Fruit fly (Drosophila melanogaster) whole organism, embryonic: ENCODE results near the gene CG5181.

Source experiments
- Antp ChIP-seq: fragments of 200-800 bp; sonication (Bioruptor generic); optimal IDR thresholded peaks from 3 replicates; lab custom pipeline; 2016; ENCODE audit warnings: missing biosample characterization, missing genetic modification characterization
- B-H1 ChIP-seq: fragments of 200-800 bp; sonication (Bioruptor generic); IDR thresholded peaks from 3 replicates; pipeline ENCODE4 v1.3.6; 2022; ENCODE audit warnings: missing biosample characterization, missing genetic modification characterization
- Blimp-1 ChIP-seq: fragments of 200-800 bp; sonication (Bioruptor generic); optimal IDR thresholded peaks from 3 replicates; lab custom pipeline; 2018; ENCODE audit warnings: missing biosample characterization, missing genetic modification characterization, mild to moderate bottlenecking, moderate library complexity, missing genetic modification reagents
- CG10366 ChIP-seq: fragments of 200-800 bp; sonication (Bioruptor generic); IDR thresholded peaks from 2 replicates; pipeline ENCODE4 v1.3.6; 2022; ENCODE audit warnings: missing biosample characterization, missing genetic modification characterization
- CG12155 ChIP-seq: fragments of 200-800 bp; sonication (Bioruptor generic); optimal IDR thresholded peaks from 3 replicates; lab custom pipeline; 2016; ENCODE audit warnings: missing biosample characterization, missing genetic modification characterization
- CG12659 ChIP-seq: fragments of 200-800 bp; sonication (Bioruptor generic); optimal IDR thresholded peaks from 3 replicates; lab custom pipeline; 2017; ENCODE audit warnings: mild to moderate bottlenecking, missing biosample characterization, missing genetic modification reagents, missing genetic modification characterization
- CG13287 ChIP-seq: fragments of 200-800 bp; sonication (Bioruptor generic); IDR thresholded peaks from 2 replicates; pipeline ENCODE4 v1.3.6; 2022; ENCODE audit warnings: missing biosample characterization, missing genetic modification characterization; ENCODE audit not compliant: partially characterized antibody
- CG31224 ChIP-seq: fragments of 200-800 bp; sonication (Bioruptor generic); IDR thresholded peaks from 2 replicates; pipeline ENCODE4 v1.3.6; 2022; ENCODE audit warnings: missing biosample characterization, missing genetic modification characterization
- CG31365 ChIP-seq: fragments of 200-800 bp; sonication (Bioruptor generic); optimal IDR thresholded peaks from 2 replicates; lab custom pipeline; 2018; ENCODE audit warnings: missing biosample characterization, mild to moderate bottlenecking, missing genetic modification characterization
- CG32532 ChIP-seq: fragments of 200-800 bp; sonication (Bioruptor generic); IDR thresholded peaks from 2 replicates; pipeline ENCODE4 v1.3.6; 2022; ENCODE audit warnings: missing biosample characterization, missing genetic modification characterization
- CG3281 ChIP-seq: fragments of 200-800 bp; sonication (Bioruptor generic); optimal IDR thresholded peaks from 3 replicates; lab custom pipeline; 2017; ENCODE audit warnings: missing biosample characterization, mild to moderate bottlenecking, missing genetic modification characterization
- CG33557 ChIP-seq: fragments of 200-800 bp; sonication (Bioruptor generic); optimal IDR thresholded peaks from 2 replicates; lab custom pipeline; 2019; ENCODE audit warnings: missing biosample characterization, mild to moderate bottlenecking, missing genetic modification characterization, moderate library complexity
- CG4282 ChIP-seq: fragments of 200-800 bp; sonication (Bioruptor generic); optimal IDR thresholded peaks from 2 replicates; lab custom pipeline; 2016; ENCODE audit warnings: missing biosample characterization, missing genetic modification characterization
- CG6854 ChIP-seq: fragments of 200-800 bp; sonication (Bioruptor generic); optimal IDR thresholded peaks from 3 replicates; lab custom pipeline; 2017; ENCODE audit warnings: missing biosample characterization, mild to moderate bottlenecking, missing genetic modification characterization
- CG7928 ChIP-seq: fragments of 200-800 bp; sonication (Bioruptor generic); optimal IDR thresholded peaks from 2 replicates; lab custom pipeline; 2017; ENCODE audit warnings: missing biosample characterization, mild to moderate bottlenecking, missing genetic modification characterization
- CG8359 ChIP-seq: fragments of 200-800 bp; sonication (Bioruptor generic); optimal IDR thresholded peaks from 2 replicates; lab custom pipeline; 2017; ENCODE audit warnings: missing biosample characterization, mild to moderate bottlenecking, missing genetic modification characterization, borderline replicate concordance
- CG9932 ChIP-seq: fragments of 200-800 bp; sonication (Bioruptor generic); IDR thresholded peaks from 2 replicates; pipeline ENCODE4 v1.3.6; 2022; ENCODE audit warnings: missing biosample characterization, missing genetic modification characterization
- CHES-1-like ChIP-seq: fragments of 200-800 bp; sonication (Bioruptor generic); optimal IDR thresholded peaks from 2 replicates; lab custom pipeline; 2016; ENCODE audit warnings: missing biosample characterization, missing genetic modification characterization
- CTCF ChIP-seq: fragments of 200-800 bp; sonication (Bioruptor generic); optimal IDR thresholded peaks from 2 replicates; lab custom pipeline; 2017; ENCODE audit warnings: missing biosample characterization, mild to moderate bottlenecking, missing genetic modification characterization, moderate library complexity
- Camta ChIP-seq: fragments of 200-800 bp; sonication (Bioruptor generic); optimal IDR thresholded peaks from 2 replicates; lab custom pipeline; 2016; ENCODE audit warnings: missing biosample characterization, missing genetic modification characterization
- CrebB ChIP-seq: fragments of 200-800 bp; sonication (Bioruptor generic); optimal IDR thresholded peaks from 3 replicates; lab custom pipeline; 2018; ENCODE audit warnings: missing biosample characterization, mild to moderate bottlenecking, missing genetic modification characterization
- D ChIP-seq, 2 experiments: fragments of 200-800 bp in 1 of 2; fragments of >200 bp in 1 of 2; sonication (Bioruptor generic) in 1 of 2; optimal IDR thresholded peaks; 2 replicates in 1 of 2; 3 replicates in 1 of 2; lab custom pipeline; 2017; ENCODE audit warnings: mild to moderate bottlenecking in 1 of 2, missing biosample characterization in 1 of 2, missing genetic modification characterization in 1 of 2, missing genetic modification reagents in 1 of 2
- Dll ChIP-seq: fragments of 200-800 bp; sonication (Bioruptor generic); IDR thresholded peaks from 4 replicates; pipeline ENCODE4 v1.3.6; 2022; ENCODE audit warnings: missing biosample characterization, missing genetic modification characterization; ENCODE audit not compliant: partially characterized antibody
- Dref ChIP-seq: fragments of 200-800 bp; sonication (Bioruptor generic); IDR thresholded peaks from 2 replicates; pipeline ENCODE4 v1.3.6; 2022; ENCODE audit warnings: missing biosample characterization, missing genetic modification characterization
- Ets65A ChIP-seq: fragments of 200-800 bp; sonication (Bioruptor generic); peaks from one replicate; lab custom pipeline; 2016; ENCODE audit warnings: missing biosample characterization, missing genetic modification characterization
- H15 ChIP-seq: fragments of 200-800 bp; sonication (Bioruptor generic); IDR thresholded peaks from 3 replicates; pipeline ENCODE4 v1.3.6; 2022; ENCODE audit warnings: missing biosample characterization, missing genetic modification characterization
- Hand ChIP-seq: fragments of 200-800 bp; sonication (Bioruptor generic); optimal IDR thresholded peaks from 2 replicates; lab custom pipeline; 2017; ENCODE audit warnings: mild to moderate bottlenecking, missing biosample characterization, missing genetic modification reagents, missing genetic modification characterization
- HmgZ ChIP-seq: fragments of 200-800 bp; sonication (Bioruptor generic); optimal IDR thresholded peaks from 2 replicates; lab custom pipeline; 2018; ENCODE audit warnings: missing biosample characterization, mild to moderate bottlenecking, missing genetic modification characterization
- Hmr ChIP-seq: fragments of 200-800 bp; sonication (Bioruptor generic); optimal IDR thresholded peaks from 3 replicates; lab custom pipeline; 2017; ENCODE audit warnings: mild to moderate bottlenecking, missing biosample characterization, missing genetic modification reagents, missing genetic modification characterization
- Kr ChIP-seq: fragments of 200-800 bp; sonication (Bioruptor generic); optimal IDR thresholded peaks from 2 replicates; lab custom pipeline; 2017; ENCODE audit warnings: missing biosample characterization, mild to moderate bottlenecking, missing genetic modification characterization
- Nf-YC ChIP-seq: fragments of 200-800 bp; optimal IDR thresholded peaks from 3 replicates; lab custom pipeline; 2019; ENCODE audit warnings: missing biosample characterization, mild to moderate bottlenecking, missing genetic modification characterization, moderate library complexity
- Oaz ChIP-seq: fragments of 200-800 bp; sonication (Bioruptor generic); IDR thresholded peaks from 2 replicates; pipeline ENCODE4 v1.3.6; 2022; ENCODE audit warnings: missing biosample characterization, missing genetic modification characterization
- Opbp ChIP-seq: fragments of 200-800 bp; sonication (Bioruptor generic); IDR thresholded peaks from 3 replicates; pipeline ENCODE4 v1.3.6; 2022; ENCODE audit warnings: missing biosample characterization, missing genetic modification characterization; ENCODE audit not compliant: partially characterized antibody
- Xbp1 ChIP-seq: fragments of 200-800 bp; sonication (Bioruptor generic); optimal IDR thresholded peaks from 3 replicates; lab custom pipeline; 2016; ENCODE audit warnings: missing biosample characterization, mild to moderate bottlenecking, missing genetic modification characterization
- Xrp1 ChIP-seq: fragments of 200-800 bp; sonication (Bioruptor generic); IDR thresholded peaks from 2 replicates; pipeline ENCODE4 v1.3.6; 2022; ENCODE audit warnings: missing biosample characterization, missing genetic modification characterization
- ci ChIP-seq: fragments of 200-800 bp; sonication (Bioruptor generic); IDR thresholded peaks from 3 replicates; pipeline ENCODE4 v1.3.6; 2022; ENCODE audit warnings: missing biosample characterization, missing genetic modification characterization
- danr ChIP-seq: fragments of 200-800 bp; sonication (Bioruptor generic); IDR thresholded peaks from 2 replicates; pipeline ENCODE4 v1.3.6; 2022; ENCODE audit warnings: missing biosample characterization, missing genetic modification characterization
- dmrt11E ChIP-seq: fragments of 200-800 bp; sonication (Bioruptor generic); optimal IDR thresholded peaks from 3 replicates; lab custom pipeline; 2018; ENCODE audit warnings: missing biosample characterization, mild to moderate bottlenecking, missing genetic modification characterization, moderate library complexity
- exex ChIP-seq: fragments of 200-800 bp; sonication (Bioruptor generic); optimal IDR thresholded peaks from 4 replicates; lab custom pipeline; 2018; ENCODE audit warnings: missing biosample characterization, mild to moderate bottlenecking, missing genetic modification characterization, moderate library complexity
- gfzf ChIP-seq: fragments of 200-800 bp; sonication (Bioruptor generic); optimal IDR thresholded peaks from 2 replicates; lab custom pipeline; 2016; ENCODE audit warnings: missing biosample characterization, mild to moderate bottlenecking, missing genetic modification characterization, moderate library complexity
- gsb-n ChIP-seq: fragments of 200-800 bp; sonication (Bioruptor generic); optimal IDR thresholded peaks from 3 replicates; lab custom pipeline; 2018; ENCODE audit warnings: missing biosample characterization, mild to moderate bottlenecking, missing genetic modification characterization
- gt ChIP-seq: fragments of 200-800 bp; sonication (Bioruptor generic); IDR thresholded peaks from 2 replicates; pipeline ENCODE4 v1.3.6; 2022; ENCODE audit warnings: missing biosample characterization, missing genetic modification characterization
- nerfin-1 ChIP-seq: fragments of 200-800 bp; sonication (Bioruptor generic); optimal IDR thresholded peaks from 3 replicates; lab custom pipeline; 2019; ENCODE audit warnings: missing biosample characterization, mild to moderate bottlenecking, missing genetic modification characterization, moderate library complexity
- nom ChIP-seq: fragments of 200-800 bp; sonication (Bioruptor generic); optimal IDR thresholded peaks from 2 replicates; lab custom pipeline; 2017; ENCODE audit warnings: missing biosample characterization, missing genetic modification characterization, mild to moderate bottlenecking, moderate library complexity, missing genetic modification reagents
- odd ChIP-seq: fragments of 200-800 bp; sonication (Bioruptor generic); optimal IDR thresholded peaks from 2 replicates; lab custom pipeline; 2017; ENCODE audit warnings: missing biosample characterization, mild to moderate bottlenecking, missing genetic modification characterization
- pros ChIP-seq: fragments of 200-800 bp; sonication (Bioruptor generic); optimal IDR thresholded peaks from 3 replicates; lab custom pipeline; 2019; ENCODE audit warnings: missing biosample characterization, mild to moderate bottlenecking, missing genetic modification characterization, moderate library complexity
- stwl ChIP-seq: fragments of 200-800 bp; sonication (Bioruptor generic); optimal IDR thresholded peaks from 3 replicates; lab custom pipeline; 2018; ENCODE audit warnings: missing biosample characterization, mild to moderate bottlenecking, missing genetic modification characterization, moderate library complexity
- trem ChIP-seq: fragments of 200-800 bp; optimal IDR thresholded peaks from 3 replicates; lab custom pipeline; 2019; ENCODE audit warnings: missing biosample characterization, mild to moderate bottlenecking, missing genetic modification characterization, moderate library complexity
- zen2 ChIP-seq: fragments of 200-800 bp; sonication (Bioruptor generic); IDR thresholded peaks from 3 replicates; pipeline ENCODE4 v1.3.6; 2022; ENCODE audit warnings: missing biosample characterization, missing genetic modification characterization; ENCODE audit not compliant: partially characterized antibody

Gene CG5181

dm6 chr2L:7387813-7388558, 21.6 kb downstream of the CG5181 start, which contains the start of the genes CG5149 and gudu (continued):
- peak; percentile 47 for TF ChIP-seq CHES-1-like (GFP tag; lab: Kevin White, UChicago)
- peak; percentile 13 for TF ChIP-seq Blimp-1 (GFP tag; lab: Kevin White, UChicago)
- peak; percentile 46 for TF ChIP-seq HmgZ
- no peak for TF ChIP-seq Oaz (GFP tag; lab: Robert Waterston, UW)
- TF ChIP-seq gsb-n (tag; lab: Kevin White, UChicago) = no peak
- peak; percentile 93 for TF ChIP-seq CG13287
- no peak for TF ChIP-seq dmrt11E (tag; lab: Kevin White, UChicago)
- peak; percentile 51; the same call in 1 of the 2 replicates for TF ChIP-seq CG32532
- TF ChIP-seq nerfin-1 (tag; lab: Kevin White, UChicago) = peak; percentile 62
- peak; percentile 65 for TF ChIP-seq CG12659 (GFP tag; lab: Kevin White, UChicago)
- TF ChIP-seq Ets65A (GFP tag; lab: Kevin White, UChicago) = peak; percentile 49
- TF ChIP-seq CrebB (tag; lab: Kevin White, UChicago) = peak; percentile 49
- no peak for TF ChIP-seq Hand
- no peak for TF ChIP-seq Kr (GFP tag; lab: Kevin White, UChicago)
- TF ChIP-seq CG8359 (GFP tag; lab: Kevin White, UChicago) = no peak
- peak; percentile 90 for TF ChIP-seq Dll (GFP tag; lab: Robert Waterston, UW)
- TF ChIP-seq gt = no peak
- no peak for TF ChIP-seq nom (GFP tag; lab: Kevin White, UChicago)
- TF ChIP-seq zen2 (GFP tag; lab: Robert Waterston, UW) = peak; percentile 77
- no peak for TF ChIP-seq danr (GFP tag; lab: Robert Waterston, UW)
- TF ChIP-seq CG4282 (GFP tag; lab: Kevin White, UChicago) = no peak
- peak; percentile 28; the same call in 1 of the 2 replicates for TF ChIP-seq Xrp1 (GFP tag; lab: Robert Waterston, UW)
- TF ChIP-seq CTCF (GFP tag; lab: Kevin White, UChicago) = peak; percentile 87
- no peak for TF ChIP-seq CG12155 (GFP tag; lab: Kevin White, UChicago)
- peak; percentile 0 for TF ChIP-seq exex (tag; lab: Kevin White, UChicago)
- TF ChIP-seq Hmr (GFP tag; lab: Kevin White, UChicago) = peak; percentile 57
- TF ChIP-seq Opbp (GFP tag; lab: Robert Waterston, UW) = peak; percentile 95
- no peak for TF ChIP-seq Antp (GFP tag; lab: Kevin White, UChicago)
- no peak for TF ChIP-seq odd (GFP tag; lab: Kevin White, UChicago)
- peak; percentile 52 for TF ChIP-seq trem (tag; lab: Kevin White, UChicago)
- TF ChIP-seq stwl (tag; lab: Kevin White, UChicago) = peak; percentile 72
- TF ChIP-seq CG10366 (GFP tag; lab: Robert Waterston, UW) = peak; percentile 7; the same call in 1 of the 2 replicates
- no peak for TF ChIP-seq Camta (GFP tag; lab: Kevin White, UChicago)
- TF ChIP-seq Nf-YC (tag; lab: Kevin White, UChicago) = no peak
- TF ChIP-seq CG9932 (GFP tag; lab: Robert Waterston, UW) = peak; percentile 67
- peak; percentile 60; the same call in 1 of the 3 replicates for TF ChIP-seq ci (GFP tag; lab: Robert Waterston, UW)
- no peak for TF ChIP-seq B-H1 (GFP tag; lab: Robert Waterston, UW)
- TF ChIP-seq CG6854 (GFP tag; lab: Kevin White, UChicago) = no peak
- no peak for TF ChIP-seq CG7928 (GFP tag; lab: Kevin White, UChicago)
- peak; percentile 49 for TF ChIP-seq gfzf (GFP tag; lab: Kevin White, UChicago)
- TF ChIP-seq CG33557 = no peak
- no peak for TF ChIP-seq Xbp1 (GFP tag; lab: Kevin White, UChicago)
- peak; percentile 40 for TF ChIP-seq pros (GFP tag; lab: Kevin White, UChicago)
- no peak for TF ChIP-seq H15
- peak; percentile 73 for TF ChIP-seq Dref (GFP tag; lab: Robert Waterston, UW)
- TF ChIP-seq CG3281 = no peak
- no peak for TF ChIP-seq CG31365 (tag; lab: Kevin White, UChicago)
- no peak for TF ChIP-seq D (optimal IDR thresholded peaks at IDR 0.05; lab: Kevin White, UChicago)
- no peak for TF ChIP-seq D (GFP tag; optimal IDR thresholded peaks at IDR 0.05; lab: Kevin White, UChicago)
- TF ChIP-seq CG31224 = no peak
